Worm (Caenorhabditis elegans) whole organism, L3 larva: Measurements from ENCODE around the gene ZK1307.8.
A peak's percentile ranks its signal among the peaks of the same experiment; 100 is the strongest.

Experiments used
- R02D3.7 ChIP-seq: fragments of 150-350 bp; optimal IDR thresholded peaks from 2 replicates; lab custom pipeline; 2014; ENCODE audit warnings: missing biosample characterization, missing genetic modification characterization
- ZK546.5 ChIP-seq: sonication (generic microtip); optimal IDR thresholded peaks from 2 replicates; lab custom pipeline; 2017; ENCODE audit warnings: missing biosample characterization, missing genetic modification characterization
- aly-2 ChIP-seq: fragments of 150-350 bp; optimal IDR thresholded peaks from 2 replicates; lab custom pipeline; 2014; ENCODE audit warnings: missing biosample characterization, missing genetic modification characterization
- ama-1 ChIP-seq: fragments of 150-350 bp; optimal IDR thresholded peaks from 2 replicates; lab custom pipeline; 2018
- ceh-16 ChIP-seq: sonication (generic microtip); optimal IDR thresholded peaks from 2 replicates; lab custom pipeline; 2017; ENCODE audit warnings: missing biosample characterization, missing genetic modification characterization
- ceh-82 ChIP-seq: fragments of 150-350 bp; optimal IDR thresholded peaks from 2 replicates; lab custom pipeline; 2014; ENCODE audit warnings: missing biosample characterization, missing genetic modification characterization
- ceh-9 ChIP-seq: sonication (generic microtip); optimal IDR thresholded peaks from 2 replicates; lab custom pipeline; 2018; ENCODE audit warnings: missing biosample characterization, missing genetic modification characterization
- daf-12 ChIP-seq: fragments of 150-350 bp; optimal IDR thresholded peaks from 2 replicates; lab custom pipeline; 2014; ENCODE audit warnings: missing biosample characterization, missing genetic modification reagents, missing genetic modification characterization
- egl-27 ChIP-seq: sonication (generic microtip); optimal IDR thresholded peaks from 4 replicates; lab custom pipeline; 2017; ENCODE audit warnings: missing biosample characterization, missing genetic modification reagents, missing genetic modification characterization
- egl-5 ChIP-seq: fragments of 150-350 bp; optimal IDR thresholded peaks from 2 replicates; lab custom pipeline; 2017; ENCODE audit warnings: missing biosample characterization, missing genetic modification reagents, missing genetic modification characterization, inconsistent platforms
- elt-1 ChIP-seq: fragments of 150-350 bp; optimal IDR thresholded peaks from 2 replicates; lab custom pipeline; 2014; ENCODE audit warnings: missing biosample characterization, missing genetic modification characterization
- elt-2 ChIP-seq: sonication (generic microtip); optimal IDR thresholded peaks from 2 replicates; lab custom pipeline; 2016; ENCODE audit warnings: missing genetic modification reagents, mild to moderate bottlenecking, missing genetic modification characterization, missing compliant biosample characterization
- elt-3 ChIP-seq, 3 experiments: fragments of 150-350 bp in 1 of 3; sonication (generic microtip) in 2 of 3; optimal IDR thresholded peaks; 2 replicates in 2 of 3; 4 replicates in 1 of 3; lab custom pipeline; 2014 to 2017; ENCODE audit warnings: missing biosample characterization in 3 of 3, missing genetic modification characterization in 3 of 3
- eor-1 ChIP-seq, 2 experiments: fragments of 150-350 bp; optimal IDR thresholded peaks; 2 replicates each; lab custom pipeline; 2014 to 2018; ENCODE audit warnings: missing biosample characterization in 2 of 2, missing genetic modification characterization in 2 of 2
- fkh-10 ChIP-seq: sonication (generic microtip); optimal IDR thresholded peaks from 2 replicates; lab custom pipeline; 2017; ENCODE audit warnings: missing biosample characterization, missing genetic modification reagents, missing genetic modification characterization
- fos-1 ChIP-seq: fragments of 150-350 bp; optimal IDR thresholded peaks from 2 replicates; lab custom pipeline; 2014; ENCODE audit warnings: missing biosample characterization, missing genetic modification characterization
- hmg-11 ChIP-seq: sonication (generic microtip); optimal IDR thresholded peaks from 2 replicates; lab custom pipeline; 2016; ENCODE audit warnings: missing genetic modification characterization, missing compliant biosample characterization
- jun-1 ChIP-seq: fragments of 150-350 bp; optimal IDR thresholded peaks from 2 replicates; lab custom pipeline; 2014; ENCODE audit warnings: missing biosample characterization, missing genetic modification reagents, missing genetic modification characterization
- lin-15B ChIP-seq: fragments of 150-350 bp; optimal IDR thresholded peaks from 2 replicates; lab custom pipeline; 2014; ENCODE audit warnings: missing biosample characterization, missing genetic modification characterization
- lin-39 ChIP-seq: fragments of 150-350 bp; optimal IDR thresholded peaks from 2 replicates; lab custom pipeline; 2018; ENCODE audit warnings: missing biosample characterization, missing genetic modification reagents, missing genetic modification characterization
- lsy-12 ChIP-seq: sonication (generic microtip); optimal IDR thresholded peaks from 2 replicates; lab custom pipeline; 2016; ENCODE audit warnings: mild to moderate bottlenecking, missing genetic modification characterization, missing compliant biosample characterization
- mdl-1 ChIP-seq: fragments of 150-350 bp; optimal IDR thresholded peaks from 2 replicates; lab custom pipeline; 2014; ENCODE audit warnings: missing biosample characterization, missing genetic modification characterization
- mml-1 ChIP-seq: fragments of 150-350 bp; sonication (generic microtip); optimal IDR thresholded peaks from 3 replicates; lab custom pipeline; 2014; ENCODE audit warnings: missing biosample characterization, missing genetic modification characterization
- nhr-12 ChIP-seq: fragments of 150-350 bp; optimal IDR thresholded peaks from 2 replicates; lab custom pipeline; 2014; ENCODE audit warnings: missing biosample characterization, missing genetic modification characterization
- nhr-23 ChIP-seq: fragments of 150-350 bp; optimal IDR thresholded peaks from 2 replicates; lab custom pipeline; 2014; ENCODE audit warnings: missing biosample characterization, missing genetic modification reagents, missing genetic modification characterization
- nhr-237 ChIP-seq: fragments of 150-350 bp; optimal IDR thresholded peaks from 2 replicates; lab custom pipeline; 2014; ENCODE audit warnings: missing biosample characterization, missing genetic modification characterization
- nhr-28 ChIP-seq: fragments of 150-350 bp; optimal IDR thresholded peaks from 2 replicates; lab custom pipeline; 2014; ENCODE audit warnings: missing biosample characterization, missing genetic modification characterization
- nhr-43 ChIP-seq: sonication (generic microtip); optimal IDR thresholded peaks from 2 replicates; lab custom pipeline; 2016; ENCODE audit warnings: mild to moderate bottlenecking, missing genetic modification characterization, missing compliant biosample characterization; ENCODE audit not compliant: poor library complexity, severe bottlenecking
- nhr-76 ChIP-seq: fragments of 150-350 bp; sonication (generic microtip); optimal IDR thresholded peaks from 5 replicates; lab custom pipeline; 2014; ENCODE audit warnings: missing biosample characterization, missing genetic modification characterization
- nhr-77 ChIP-seq: fragments of 150-350 bp; optimal IDR thresholded peaks from 2 replicates; lab custom pipeline; 2014; ENCODE audit warnings: missing biosample characterization, missing genetic modification characterization
- pqm-1 ChIP-seq: fragments of 150-350 bp; optimal IDR thresholded peaks from 2 replicates; lab custom pipeline; 2017; ENCODE audit warnings: missing biosample characterization, missing genetic modification characterization, inconsistent platforms
- sea-2 ChIP-seq: fragments of 150-350 bp; sonication (generic microtip); optimal IDR thresholded peaks from 4 replicates; lab custom pipeline; 2014; ENCODE audit warnings: missing biosample characterization, missing genetic modification reagents, missing genetic modification characterization
- skn-1 ChIP-seq: fragments of 150-350 bp; optimal IDR thresholded peaks from 2 replicates; lab custom pipeline; 2014; ENCODE audit warnings: missing biosample characterization, missing genetic modification characterization
- snpc-4 ChIP-seq: fragments of 150-350 bp; optimal IDR thresholded peaks from 2 replicates; lab custom pipeline; 2014; ENCODE audit warnings: missing biosample characterization, missing genetic modification characterization
- tbx-2 ChIP-seq: sonication (generic microtip); optimal IDR thresholded peaks from 2 replicates; lab custom pipeline; 2016; ENCODE audit warnings: mild to moderate bottlenecking, missing genetic modification characterization, missing compliant biosample characterization
- unc-39 ChIP-seq: sonication (generic microtip); optimal IDR thresholded peaks from 4 replicates; lab custom pipeline; 2017; ENCODE audit warnings: missing biosample characterization, missing genetic modification characterization
- unc-62 ChIP-seq: fragments of 150-350 bp; sonication (generic microtip); optimal IDR thresholded peaks from 4 replicates; lab custom pipeline; 2014; ENCODE audit warnings: missing biosample characterization, missing genetic modification reagents, missing genetic modification characterization
- zag-1 ChIP-seq: fragments of 150-350 bp; optimal IDR thresholded peaks from 2 replicates; lab custom pipeline; 2014; ENCODE audit warnings: missing biosample characterization, missing genetic modification characterization
- ztf-11 ChIP-seq: fragments of 150-350 bp; optimal IDR thresholded peaks from 2 replicates; lab custom pipeline; 2014; ENCODE audit warnings: missing biosample characterization, missing genetic modification characterization
- ztf-4 ChIP-seq: fragments of 150-350 bp; optimal IDR thresholded peaks from 2 replicates; lab custom pipeline; 2014; ENCODE audit warnings: missing biosample characterization, missing genetic modification characterization

ZK1307.8 gene

DNA sequence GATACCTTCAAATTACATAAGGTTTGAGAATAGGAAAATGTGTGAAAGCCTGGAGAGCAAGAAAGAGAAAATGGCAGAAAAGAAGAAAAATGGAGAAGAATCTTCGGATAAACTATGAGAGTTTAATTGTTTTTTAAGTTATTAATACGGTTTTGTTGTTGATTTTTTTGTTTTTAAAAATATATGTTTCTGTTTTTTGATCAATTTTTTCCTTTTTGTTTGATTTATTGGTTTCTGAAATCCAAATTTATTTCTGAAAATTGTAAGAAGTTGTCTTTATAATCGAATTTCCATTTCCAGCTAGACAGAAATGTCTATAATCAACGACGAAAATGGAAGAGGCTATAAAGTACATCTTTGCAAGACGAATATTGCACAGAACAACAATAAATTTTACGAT, 31.7 kb upstream of the ZK1307.8 start, which contains the start of gene parp-2:
Gene parp-2, plus strand, starts transcription at position 301 of the 400 bp plus-strand sequence.
- TF ChIP-seq elt-1: no peak
- no peak for TF ChIP-seq ZK546.5 (tag; lab: Kevin White, UChicago)
- no peak for TF ChIP-seq ztf-11 (tag; lab: Kevin White, UChicago)
- no peak for TF ChIP-seq nhr-12
- TF ChIP-seq mml-1 (tag; lab: Kevin White, UChicago): no peak
- no peak for TF ChIP-seq mdl-1 (tag; lab: Kevin White, UChicago)
- TF ChIP-seq nhr-76 (tag; lab: Kevin White, UChicago): no peak
- TF ChIP-seq ama-1 (lab: Kevin White, UChicago): no peak
- no peak for TF ChIP-seq unc-62
- no peak for TF ChIP-seq lsy-12
- TF ChIP-seq nhr-237 (tag; lab: Kevin White, UChicago): no peak
- no peak for TF ChIP-seq fos-1 (tag; lab: Kevin White, UChicago)
- no peak for TF ChIP-seq jun-1 (tag; lab: Kevin White, UChicago)
- TF ChIP-seq fkh-10 (GFP tag; lab: Kevin White, UChicago): no peak
- TF ChIP-seq R02D3.7 (tag; lab: Kevin White, UChicago): no peak

ce11 chrII:9594924-9595323, 29.5 kb upstream of the ZK1307.8 start, which contains the start of gene E02H1.5:
TSS of gene E02H1.5 (plus strand) at chrII:9595224.
- TF ChIP-seq jun-1 (tag; lab: Kevin White, UChicago): no peak
- no peak for TF ChIP-seq unc-39 (tag; lab: Kevin White, UChicago)
- TF ChIP-seq lsy-12: no peak
- TF ChIP-seq lin-15B (tag; lab: Kevin White, UChicago): no peak
- TF ChIP-seq elt-2 (tag; lab: Kevin White, UChicago): no peak
- no peak for TF ChIP-seq aly-2 (tag; lab: Kevin White, UChicago)
- no peak for TF ChIP-seq tbx-2 (tag; lab: Kevin White, UChicago)

DNA sequence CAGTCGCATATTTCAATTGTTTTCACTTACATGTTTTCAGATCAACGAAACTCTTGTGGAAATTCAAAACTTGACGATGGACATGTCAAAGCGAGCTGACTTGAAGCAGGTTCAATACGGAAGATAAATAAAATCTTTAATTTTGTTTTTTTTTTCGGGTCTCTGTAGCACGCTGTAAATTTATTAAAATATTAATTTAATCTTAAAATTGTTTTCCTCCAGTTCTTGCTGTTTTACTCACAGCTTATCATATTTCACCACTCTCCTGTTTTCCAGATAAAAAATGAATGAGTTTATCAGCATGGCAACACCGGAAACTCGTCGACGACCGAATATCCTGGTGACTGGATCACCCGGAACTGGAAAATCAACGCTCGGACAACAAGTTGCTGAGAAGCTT, 28.0 kb upstream of the ZK1307.8 start, which contains the start of gene E02H1.6:
Gene E02H1.6, plus strand, starts transcription at position 301 of the 400 bp plus-strand sequence.
- TF ChIP-seq mdl-1 (tag; lab: Kevin White, UChicago): no peak
- TF ChIP-seq lin-39: no peak
- TF ChIP-seq R02D3.7 (tag; lab: Kevin White, UChicago): no peak
- no peak for TF ChIP-seq nhr-237 (tag; lab: Kevin White, UChicago)
- no peak for TF ChIP-seq nhr-76 (tag; lab: Kevin White, UChicago)
- no peak for TF ChIP-seq daf-12 (tag; lab: Kevin White, UChicago)
- no peak for TF ChIP-seq nhr-28
- no peak for TF ChIP-seq fos-1 (tag; lab: Kevin White, UChicago)
- no peak for TF ChIP-seq unc-39 (tag; lab: Kevin White, UChicago)
- no peak for TF ChIP-seq unc-62
- TF ChIP-seq fkh-10 (GFP tag; lab: Kevin White, UChicago): no peak
- no peak for TF ChIP-seq ztf-4 (tag; lab: Kevin White, UChicago)

DNA sequence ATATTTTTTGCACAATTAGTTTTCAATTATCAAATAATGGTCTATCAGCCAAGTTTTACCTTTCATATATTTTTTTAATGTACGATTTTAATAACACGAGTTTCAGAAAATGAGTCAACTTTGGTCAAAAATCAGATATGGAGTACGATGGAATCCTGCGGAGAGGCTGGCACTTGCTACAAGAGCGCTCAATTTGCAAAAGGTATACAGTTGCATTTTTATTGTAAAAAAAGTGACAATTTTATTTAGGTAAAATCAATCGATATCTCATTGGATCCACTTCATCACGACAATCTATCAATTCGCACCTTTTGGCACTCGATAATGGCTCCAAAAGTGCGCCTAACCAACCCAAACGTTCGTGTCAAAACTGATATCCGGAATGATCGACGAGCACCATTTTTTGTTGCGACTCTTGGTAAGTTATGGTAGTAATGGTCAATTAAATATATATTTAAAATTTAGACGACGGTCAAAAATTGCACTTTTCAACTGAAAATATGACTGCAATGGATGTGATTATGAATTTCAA, 26.8 kb upstream of the ZK1307.8 start, which contains the start of gene mrpl-53:
Gene mrpl-53, plus strand, starts transcription at position 107 of the 532 bp plus-strand sequence.
- TF ChIP-seq nhr-23: peak; percentile 16
- TF ChIP-seq sea-2: no peak

DNA sequence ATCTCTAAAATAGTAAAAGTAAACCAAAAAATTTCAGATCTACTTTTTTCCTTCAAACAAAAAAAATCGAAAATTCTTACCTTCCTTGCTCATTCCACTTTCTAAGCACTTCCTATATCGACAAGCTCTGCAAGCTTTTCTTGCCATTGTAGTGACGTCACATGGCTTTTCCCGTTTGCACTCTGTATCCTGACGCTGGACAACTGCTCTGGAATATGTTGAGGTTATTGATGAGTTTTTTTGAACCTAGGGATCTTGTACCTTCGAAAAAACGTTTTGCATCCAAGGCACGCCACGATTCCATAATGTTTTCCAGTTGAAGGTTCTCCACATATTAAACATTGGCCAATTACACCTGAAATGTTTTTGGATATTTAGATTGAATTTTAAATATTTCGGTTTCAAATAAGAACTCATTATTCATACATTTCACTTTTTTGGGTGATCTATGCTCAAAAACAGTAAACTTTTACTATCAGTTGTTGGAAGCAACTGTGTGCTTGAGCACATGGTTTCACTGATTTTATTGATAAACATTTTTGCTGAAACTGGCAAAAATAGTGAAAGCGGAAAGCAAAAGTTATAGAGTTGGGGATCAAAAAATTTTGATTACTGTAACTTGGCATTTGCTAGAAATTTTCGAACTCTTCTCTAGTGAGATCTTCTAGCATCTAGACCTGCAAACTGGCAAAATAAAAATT, 24.2 kb upstream of the ZK1307.8 start:
- TF ChIP-seq hmg-11 (tag; lab: Kevin White, UChicago) (no peak), nhr-76 (tag; lab: Kevin White, UChicago) (no peak), elt-1 (no peak), ztf-4 (tag; lab: Kevin White, UChicago) (no peak), mdl-1 (tag; lab: Kevin White, UChicago) (no peak), ceh-9 (tag; lab: Kevin White, UChicago) (no peak), eor-1 (tag; optimal IDR thresholded peaks at IDR 0.05; lab: Kevin White, UChicago) (no peak), nhr-28 (no peak), nhr-43 (tag; lab: Kevin White, UChicago) (peak; percentile 0), snpc-4 (no peak), egl-27 (no peak), unc-62 (no peak), fkh-10 (GFP tag; lab: Kevin White, UChicago) (no peak), ZK546.5 (tag; lab: Kevin White, UChicago) (no peak), ama-1 (lab: Kevin White, UChicago) (peak; percentile 66), zag-1 (tag; lab: Kevin White, UChicago) (no peak), sea-2 (no peak), lin-39 (no peak), nhr-77 (tag; lab: Kevin White, UChicago) (no peak), aly-2 (tag; lab: Kevin White, UChicago) (no peak), ceh-82 (tag; lab: Kevin White, UChicago) (no peak), pqm-1 (tag; lab: Kevin White, UChicago) (peak; percentile 91), ceh-16 (no peak), mml-1 (tag; lab: Kevin White, UChicago) (no peak), daf-12 (tag; lab: Kevin White, UChicago) (no peak), egl-5 (tag; lab: Kevin White, UChicago) (no peak), lin-15B (tag; lab: Kevin White, UChicago) (no peak), lsy-12 (no peak), elt-3 (tag; optimal IDR thresholded peaks at IDR 0.05; lab: Kevin White, UChicago) (no peak), R02D3.7 (tag; lab: Kevin White, UChicago) (no peak), skn-1 (no peak)
